Worm (Caenorhabditis elegans): Measurements from ENCODE around the gene grl-28.

The grl-28 gene

ce11 chrV:3535260-3535659, 16.4 kb downstream of the grl-28 start, which contains the start of gene nhr-221:
Gene nhr-221, minus strand, starts transcription at chrV:3535360.
- no peak for TF ChIP-seq mef-2 (tag; optimal IDR thresholded peaks at IDR 0.05)
- TF ChIP-seq efl-1 (optimal IDR thresholded peaks at IDR 0.05): no peak
- TF ChIP-seq efl-1 (GFP tag; optimal IDR thresholded peaks at IDR 0.05 in 1 of 2): peak in 1 of 2 experiments; percentile 47

- TF ChIP-seq fkh-8 (tag; optimal IDR thresholded peaks at IDR 0.05): peak; percentile 35
- TF ChIP-seq ztf-4 (tag; optimal IDR thresholded peaks at IDR 0.05): no peak
Observed at ce11 chrV:3530403-3530802, 21.3 kb downstream of the grl-28 start, which contains the start of gene srbc-66. Gene srbc-66, plus strand, starts transcription at chrV:3530703.

ce11 chrV:3526882-3527281, 24.8 kb downstream of the grl-28 start, which contains the start of gene str-260:
Gene str-260, plus strand, starts transcription at chrV:3527182.
- no peak for TF ChIP-seq sox-4 (tag; optimal IDR thresholded peaks at IDR 0.05)
- no peak for TF ChIP-seq zag-1 (tag; optimal IDR thresholded peaks at IDR 0.05)
- no peak for TF ChIP-seq unc-62 (GFP tag; optimal IDR thresholded peaks at IDR 0.05)
- TF ChIP-seq lin-35 (GFP tag; optimal IDR thresholded peaks at IDR 0.05): no peak
- TF ChIP-seq efl-3 (GFP tag; optimal IDR thresholded peaks at IDR 0.05): no peak
- no peak for TF ChIP-seq isw-1 (GFP tag; IDR thresholded peaks at IDR 0.05)
- TF ChIP-seq mef-2 (tag; optimal IDR thresholded peaks at IDR 0.05): no peak
- no peak for TF ChIP-seq C16A3.4 (tag; optimal IDR thresholded peaks at IDR 0.05)
- TF ChIP-seq nhr-237 (tag; optimal IDR thresholded peaks at IDR 0.05): no peak
- TF ChIP-seq C04F5.9 (tag; optimal IDR thresholded peaks at IDR 0.05): no peak
- TF ChIP-seq hpl-2 (GFP tag; optimal IDR thresholded peaks at IDR 0.05): no peak
- TF ChIP-seq fos-1 (tag; optimal IDR thresholded peaks at IDR 0.05): no peak
- no peak for TF ChIP-seq ama-1 (optimal IDR thresholded peaks at IDR 0.05)
- no peak for TF ChIP-seq egl-27 (tag; optimal IDR thresholded peaks at IDR 0.05)
- no peak for TF ChIP-seq Y116A8C.19 (tag; optimal IDR thresholded peaks at IDR 0.05; ENCODE audit: borderline replicate concordance)
- TF ChIP-seq swsn-7 (tag; optimal IDR thresholded peaks at IDR 0.05): no peak
- TF ChIP-seq lin-39 (tag; optimal IDR thresholded peaks at IDR 0.05): no peak
- TF ChIP-seq zip-4 (GFP tag; optimal IDR thresholded peaks at IDR 0.05): no peak
- TF ChIP-seq ztf-4 (tag; optimal IDR thresholded peaks at IDR 0.05): no peak

ce11 chrV:3524970-3525369, 26.7 kb downstream of the grl-28 start, which contains the start of gene T24A6.7:
Gene T24A6.7, plus strand, starts transcription at chrV:3525270.
- TF ChIP-seq isw-1 (GFP tag; IDR thresholded peaks at IDR 0.05): no peak
- no peak for TF ChIP-seq nhr-28 (tag; optimal IDR thresholded peaks at IDR 0.05)
- TF ChIP-seq hlh-4 (tag; optimal IDR thresholded peaks at IDR 0.05): no peak
- no peak for TF ChIP-seq grh-1 (GFP tag; IDR thresholded peaks at IDR 0.05)
- TF ChIP-seq unc-62 (GFP tag; optimal IDR thresholded peaks at IDR 0.05): no peak
- no peak for TF ChIP-seq ceh-63 (GFP tag; optimal IDR thresholded peaks at IDR 0.05)
- TF ChIP-seq nhr-20 (tag; optimal IDR thresholded peaks at IDR 0.05): no peak
- TF ChIP-seq sup-37 (GFP tag; optimal IDR thresholded peaks at IDR 0.05): no peak
- no peak for TF ChIP-seq snu-23 (GFP tag; optimal IDR thresholded peaks at IDR 0.05)
- no peak for TF ChIP-seq pqm-1 (tag; optimal IDR thresholded peaks at IDR 0.05)
- no peak for TF ChIP-seq snpc-4 (tag; optimal IDR thresholded peaks at IDR 0.05)
- no peak for TF ChIP-seq hpl-2 (GFP tag; optimal IDR thresholded peaks at IDR 0.05)
- TF ChIP-seq tbx-2 (tag; optimal IDR thresholded peaks at IDR 0.05): no peak
- no peak for TF ChIP-seq xbp-1 (tag; optimal IDR thresholded peaks at IDR 0.05)
- TF ChIP-seq aha-1 (tag; optimal IDR thresholded peaks at IDR 0.05): no peak
- TF ChIP-seq ztf-11 (tag; optimal IDR thresholded peaks at IDR 0.05): no peak
- no peak for TF ChIP-seq C16A3.4 (tag; optimal IDR thresholded peaks at IDR 0.05)
- TF ChIP-seq lir-3 (tag; optimal IDR thresholded peaks at IDR 0.05; ENCODE audit: poor library complexity): no peak
- no peak for TF ChIP-seq C34B4.2 (tag; optimal IDR thresholded peaks at IDR 0.05)
- TF ChIP-seq lin-14 (GFP tag; optimal IDR thresholded peaks at IDR 0.05): no peak
